Worm (Caenorhabditis elegans) whole organism, L2 larva: ENCODE measurements around the gene W04D2.4.

Source experiments
- F13H6.1 ChIP-seq: sonication (generic microtip); optimal IDR thresholded peaks from 2 replicates; lab custom pipeline; 2016; ENCODE audit warnings: missing genetic modification characterization, missing compliant biosample characterization
- ZK546.5 ChIP-seq: sonication (generic microtip); optimal IDR thresholded peaks from 2 replicates; lab custom pipeline; 2017; ENCODE audit warnings: missing biosample characterization, missing genetic modification characterization
- ama-1 ChIP-seq: fragments of 150-350 bp; optimal IDR thresholded peaks from 2 replicates; lab custom pipeline; 2018; ENCODE audit warnings: inconsistent platforms
- dmd-4 ChIP-seq: sonication (generic microtip); optimal IDR thresholded peaks from 2 replicates; lab custom pipeline; 2017; ENCODE audit warnings: missing biosample characterization, missing genetic modification characterization
- elt-1 ChIP-seq: fragments of 150-350 bp; optimal IDR thresholded peaks from 2 replicates; lab custom pipeline; 2014; ENCODE audit warnings: missing biosample characterization, missing genetic modification characterization
- elt-3 ChIP-seq: sonication (generic microtip); optimal IDR thresholded peaks from 2 replicates; lab custom pipeline; 2017; ENCODE audit warnings: missing biosample characterization, missing genetic modification characterization
- mdl-1 ChIP-seq, 2 experiments: fragments of 150-350 bp in 1 of 2; sonication (generic microtip) in 1 of 2; optimal IDR thresholded peaks; 2 replicates each; lab custom pipeline; 2017; ENCODE audit warnings: missing biosample characterization in 2 of 2, missing genetic modification characterization in 2 of 2
- nhr-77 ChIP-seq: fragments of 150-350 bp; optimal IDR thresholded peaks from 2 replicates; lab custom pipeline; 2014; ENCODE audit warnings: missing biosample characterization, missing genetic modification characterization
- snpc-4 ChIP-seq: fragments of 150-350 bp; optimal IDR thresholded peaks from 2 replicates; lab custom pipeline; 2014; ENCODE audit warnings: missing biosample characterization, missing genetic modification characterization

- TF ChIP-seq ZK546.5 (tag; lab: Kevin White, UChicago) (no peak), ama-1 (lab: Kevin White, UChicago) (no peak), nhr-77 (no peak), elt-1 (tag; lab: Kevin White, UChicago) (no peak), elt-3 (no peak), F13H6.1 (tag; lab: Kevin White, UChicago) (no peak), dmd-4 (tag; lab: Kevin White, UChicago) (no peak), mdl-1 (tag; optimal IDR thresholded peaks at IDR 0.05; lab: Kevin White, UChicago) (no peak), snpc-4 (no peak)
Measured at ce11 chrV:12532369-12532768, 34.8 kb upstream of the W04D2.4 start.
